Worm (Caenorhabditis elegans) whole organism, midembryonic: ENCODE results near the gene F46B6.5.

Experiments used
- T22C8.4 ChIP-seq: fragments of 200-800 bp; sonication (Bioruptor generic); IDR thresholded peaks from 2 replicates; pipeline ENCODE4 v1.3.6; 2022; ENCODE audit warnings: missing genetic modification characterization, missing compliant biosample characterization
- cog-1 ChIP-seq: sonication (generic microtip); optimal IDR thresholded peaks from 2 replicates; lab custom pipeline; 2016; ENCODE audit warnings: missing genetic modification characterization, missing compliant biosample characterization
- flt-1 ChIP-seq: fragments of 200-800 bp; sonication (Bioruptor generic); IDR thresholded peaks from 2 replicates; pipeline ENCODE4 v1.3.6; 2022; ENCODE audit warnings: missing genetic modification characterization, missing compliant biosample characterization
- klf-2 ChIP-seq: fragments of 200-800 bp; sonication (Bioruptor generic); conservative IDR thresholded peaks from 2 replicates; pipeline ENCODE4 v1.3.6; 2022; ENCODE audit warnings: missing genetic modification reagents, missing genetic modification characterization, missing compliant biosample characterization
- med-1 ChIP-seq: sonication (generic microtip); optimal IDR thresholded peaks from 2 replicates; lab custom pipeline; 2017; ENCODE audit warnings: missing genetic modification characterization, mild to moderate bottlenecking, missing compliant biosample characterization, antibody characterized with exemption, missing genetic modification reagents; ENCODE audit not compliant: insufficient read depth
- ref-1 ChIP-seq: fragments of 200-800 bp; sonication (Bioruptor generic); conservative IDR thresholded peaks from 2 replicates; pipeline ENCODE4 v1.3.6; 2022; ENCODE audit warnings: missing genetic modification reagents, missing genetic modification characterization, missing compliant biosample characterization
- tab-1 ChIP-seq: fragments of 200-800 bp; sonication (Bioruptor generic); IDR thresholded peaks from 2 replicates; pipeline ENCODE4 v1.3.6; 2022; ENCODE audit warnings: missing genetic modification characterization, missing compliant biosample characterization
- ztf-23 ChIP-seq: fragments of 200-800 bp; sonication (Bioruptor generic); IDR thresholded peaks from 2 replicates; pipeline ENCODE4 v1.3.6; 2022; ENCODE audit warnings: missing genetic modification reagents, missing genetic modification characterization, missing compliant biosample characterization
- ztf-29 ChIP-seq: fragments of 200-800 bp; sonication (Bioruptor generic); IDR thresholded peaks from 2 replicates; pipeline ENCODE4 v1.3.6; 2022; ENCODE audit warnings: missing genetic modification reagents, missing genetic modification characterization, missing compliant biosample characterization

The F46B6.5 gene

ce11 chrV:9801965-9802364, 19.1 kb upstream of the F46B6.5 start, which contains the start of gene F46B6.10:
TSS of gene F46B6.10 (minus strand) at chrV:9802065.
- TF ChIP-seq flt-1 = no peak
- TF ChIP-seq cog-1 = no peak
- no peak for TF ChIP-seq T22C8.4

DNA sequence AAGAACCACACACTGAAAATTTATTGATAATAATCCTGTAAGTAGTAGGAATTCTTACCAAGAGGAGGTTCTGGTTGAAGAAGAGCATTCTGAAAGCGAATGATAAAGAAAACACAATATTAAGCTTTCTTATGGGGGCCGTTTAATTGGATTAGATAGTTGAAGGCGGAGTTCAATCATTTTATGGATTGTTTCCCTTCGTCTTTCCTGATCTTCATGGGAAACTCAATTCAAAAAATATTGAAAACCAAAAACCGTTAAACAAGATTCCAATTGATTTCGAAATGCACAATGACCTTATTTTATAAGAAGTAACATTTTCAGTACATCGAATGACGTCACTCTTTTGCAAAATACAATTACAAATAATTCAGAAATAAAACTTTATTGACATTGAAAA, 16.2 kb upstream of the F46B6.5 start, which contains the start of gene F46B6.13:
Gene F46B6.13 (minus strand): TSS at position 101 of the 400 bp plus-strand sequence.
- no peak for TF ChIP-seq T22C8.4
- no peak for TF ChIP-seq med-1 (GFP tag; lab: Kevin White, UChicago)
- TF ChIP-seq cog-1 = no peak
- TF ChIP-seq ztf-23 (GFP tag; lab: Robert Waterston, UW) = no peak
- TF ChIP-seq klf-2 (GFP tag; lab: Robert Waterston, UW) = no peak
- no peak for TF ChIP-seq ref-1 (GFP tag; lab: Robert Waterston, UW)
- TF ChIP-seq tab-1 (GFP tag; lab: Robert Waterston, UW) = no peak
- TF ChIP-seq flt-1 = no peak
- TF ChIP-seq ztf-29 (GFP tag; lab: Robert Waterston, UW) = no peak

- TF ChIP-seq med-1 (GFP tag; lab: Kevin White, UChicago) (no peak), cog-1 (no peak), ztf-23 (GFP tag; lab: Robert Waterston, UW) (no peak), T22C8.4 (no peak), ref-1 (GFP tag; lab: Robert Waterston, UW) (no peak), klf-2 (GFP tag; lab: Robert Waterston, UW) (no peak), ztf-29 (GFP tag; lab: Robert Waterston, UW) (no peak), flt-1 (no peak)
Observed at ce11 chrV:9798212-9798611, 15.3 kb upstream of the F46B6.5 start.

- TF ChIP-seq T22C8.4 (no peak), ztf-29 (GFP tag; lab: Robert Waterston, UW) (no peak), klf-2 (GFP tag; lab: Robert Waterston, UW) (no peak), ref-1 (GFP tag; lab: Robert Waterston, UW) (no peak), flt-1 (no peak), tab-1 (GFP tag; lab: Robert Waterston, UW) (no peak), cog-1 (no peak)
Observed at ce11 chrV:9796562-9796961, 13.7 kb upstream of the F46B6.5 start, which contains the start of gene F46B6.9. TSS of gene F46B6.9 (plus strand) at chrV:9796862.

- no peak for TF ChIP-seq ref-1 (GFP tag; lab: Robert Waterston, UW)
- TF ChIP-seq klf-2 (GFP tag; lab: Robert Waterston, UW) = no peak
- no peak for TF ChIP-seq flt-1
- TF ChIP-seq cog-1 = no peak
- TF ChIP-seq ztf-29 (GFP tag; lab: Robert Waterston, UW) = no peak
- no peak for TF ChIP-seq T22C8.4
- no peak for TF ChIP-seq med-1 (GFP tag; lab: Kevin White, UChicago)
- no peak for TF ChIP-seq tab-1 (GFP tag; lab: Robert Waterston, UW)
- no peak for TF ChIP-seq ztf-23 (GFP tag; lab: Robert Waterston, UW)
Observed at ce11 chrV:9796002-9796401, 13.1 kb upstream of the F46B6.5 start.

DNA sequence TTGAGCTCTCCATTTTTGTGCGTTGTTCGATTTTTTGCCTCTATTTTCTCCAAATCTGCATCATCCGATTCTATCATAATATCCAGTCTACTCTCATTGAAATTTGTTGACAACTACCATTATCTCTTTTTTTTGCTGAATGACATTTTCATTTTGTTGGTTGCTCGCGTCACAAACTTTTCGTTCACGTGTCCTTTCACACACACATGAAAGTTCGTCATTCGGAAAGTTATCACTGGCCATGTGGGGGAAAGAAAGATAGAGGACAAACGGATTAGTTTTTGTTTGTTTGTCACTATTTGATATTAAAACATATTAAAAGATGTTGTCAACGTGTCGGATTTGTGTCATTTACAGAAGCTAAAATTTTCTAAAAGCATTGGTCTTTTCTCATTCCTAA, 12.1 kb upstream of the F46B6.5 start:
- TF ChIP-seq klf-2 (GFP tag; lab: Robert Waterston, UW) (no peak), ztf-23 (GFP tag; lab: Robert Waterston, UW) (no peak), T22C8.4 (no peak), ztf-29 (GFP tag; lab: Robert Waterston, UW) (no peak), med-1 (GFP tag; lab: Kevin White, UChicago) (no peak), cog-1 (no peak), tab-1 (GFP tag; lab: Robert Waterston, UW) (no peak), flt-1 (no peak), ref-1 (GFP tag; lab: Robert Waterston, UW) (no peak)

DNA sequence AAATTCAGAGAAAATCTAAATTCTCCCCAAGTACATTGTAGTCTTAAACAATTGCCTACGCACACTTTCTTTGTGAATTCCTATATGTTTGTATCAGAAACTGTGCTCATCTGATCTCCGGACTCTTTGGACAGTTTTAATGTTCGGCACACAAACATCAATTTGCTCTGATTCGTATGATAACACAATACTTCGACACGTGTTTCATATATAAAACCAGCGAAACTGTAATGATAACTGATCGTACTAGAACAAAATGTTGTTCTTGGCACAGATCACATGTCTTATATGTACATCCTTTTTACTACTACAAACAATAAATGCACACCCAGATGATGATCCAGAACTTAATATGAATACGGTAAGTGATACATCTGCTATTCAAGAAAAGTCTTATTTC, 8.5 kb upstream of the F46B6.5 start, which contains the start of gene lipl-2:
Gene lipl-2 (plus strand): TSS at position 236 of the 400 bp plus-strand sequence.
- TF ChIP-seq ztf-29 (GFP tag; lab: Robert Waterston, UW) (no peak), ztf-23 (GFP tag; lab: Robert Waterston, UW) (no peak), ref-1 (GFP tag; lab: Robert Waterston, UW) (no peak), klf-2 (GFP tag; lab: Robert Waterston, UW) (no peak), tab-1 (GFP tag; lab: Robert Waterston, UW) (no peak), med-1 (GFP tag; lab: Kevin White, UChicago) (no peak), T22C8.4 (no peak), flt-1 (no peak), cog-1 (no peak)

DNA sequence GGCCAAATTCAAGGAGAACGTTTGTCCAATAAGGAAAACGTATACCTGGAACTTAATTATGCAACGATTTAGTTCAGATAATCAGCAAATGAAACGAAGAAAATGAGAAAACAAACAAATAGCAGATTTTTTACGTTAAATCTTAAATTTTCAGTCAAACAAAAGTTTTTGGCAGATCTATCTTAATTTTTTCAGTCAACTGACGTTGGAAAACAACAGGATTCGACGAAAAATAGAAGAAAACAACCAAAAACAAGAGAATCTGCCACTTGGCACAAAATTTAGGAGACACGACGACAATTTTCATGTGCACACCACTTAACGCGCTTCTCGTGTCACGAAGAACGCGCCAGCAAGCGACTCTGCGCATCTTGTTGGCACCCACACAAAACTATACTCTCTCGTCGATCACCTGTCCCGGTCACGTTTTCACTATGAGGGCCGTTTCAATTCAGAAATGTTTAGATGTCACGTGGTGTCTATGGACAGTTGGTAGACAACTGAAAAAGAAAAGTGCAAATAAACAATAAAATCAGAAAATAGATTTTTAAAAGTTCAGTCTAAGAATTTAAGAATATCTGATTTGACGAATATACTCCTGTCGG, 6.9 kb upstream of the F46B6.5 start, which contains the start of gene ztf-7:
Gene ztf-7 (minus strand): TSS at position 51 of the 605 bp plus-strand sequence.
- TF ChIP-seq klf-2 (GFP tag; lab: Robert Waterston, UW) (no peak), med-1 (GFP tag; lab: Kevin White, UChicago) (no peak), tab-1 (GFP tag; lab: Robert Waterston, UW) (no peak), ref-1 (GFP tag; lab: Robert Waterston, UW) (no peak), flt-1 (no peak), T22C8.4 (no peak), ztf-29 (GFP tag; lab: Robert Waterston, UW) (no peak), ztf-23 (GFP tag; lab: Robert Waterston, UW) (no peak), cog-1 (no peak)

DNA sequence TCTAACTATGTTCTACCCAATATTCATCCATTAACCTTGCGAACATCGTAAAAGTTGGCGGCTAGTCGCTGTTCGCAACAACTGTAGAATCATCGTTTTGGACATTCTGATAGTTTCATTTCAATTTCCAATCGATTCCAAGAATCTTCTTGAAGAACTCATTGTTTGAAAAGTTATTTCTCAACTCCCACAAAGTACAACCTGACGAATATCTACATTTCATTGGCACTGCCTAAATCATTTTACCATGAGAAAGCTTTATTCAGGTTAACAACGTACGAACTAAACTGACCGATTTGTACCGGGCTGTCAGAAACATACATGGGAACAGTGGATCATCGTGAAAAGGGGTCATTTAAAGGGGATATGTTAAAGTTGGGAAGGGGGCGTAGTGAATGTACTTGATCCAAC, 3.9 kb upstream of the F46B6.5 start, which contains the start of gene F46B6.6:
Gene F46B6.6 (minus strand): TSS at position 148 of the 411 bp plus-strand sequence.
- no peak for TF ChIP-seq ztf-23 (GFP tag; lab: Robert Waterston, UW)
- no peak for TF ChIP-seq tab-1 (GFP tag; lab: Robert Waterston, UW)
- no peak for TF ChIP-seq cog-1
- no peak for TF ChIP-seq ztf-29 (GFP tag; lab: Robert Waterston, UW)
- no peak for TF ChIP-seq med-1 (GFP tag; lab: Kevin White, UChicago)
- TF ChIP-seq flt-1 = no peak
- no peak for TF ChIP-seq ref-1 (GFP tag; lab: Robert Waterston, UW)

DNA sequence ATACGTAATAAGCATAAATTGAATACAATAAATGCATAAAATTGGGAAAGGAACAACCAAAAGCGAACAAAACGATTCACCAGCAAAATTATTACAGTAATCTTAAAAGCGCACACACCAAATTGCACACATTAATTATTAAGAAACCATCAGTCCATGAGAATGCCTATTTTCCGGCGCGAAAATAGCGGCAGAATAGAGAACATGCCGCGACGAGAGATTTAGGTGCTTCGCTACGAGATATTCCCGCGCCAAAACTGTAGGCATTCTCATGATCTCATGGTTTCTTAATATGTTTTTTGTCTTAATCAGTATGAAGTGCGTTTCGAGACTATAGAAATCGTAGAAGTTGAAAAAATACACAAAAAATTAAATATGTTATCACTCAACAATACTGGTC, 1.3 kb upstream of the F46B6.5 start:
- TF ChIP-seq T22C8.4 (no peak), med-1 (GFP tag; lab: Kevin White, UChicago) (no peak), flt-1 (no peak), klf-2 (GFP tag; lab: Robert Waterston, UW) (no peak), ref-1 (GFP tag; lab: Robert Waterston, UW) (no peak), tab-1 (GFP tag; lab: Robert Waterston, UW) (no peak), ztf-29 (GFP tag; lab: Robert Waterston, UW) (no peak), cog-1 (no peak), ztf-23 (GFP tag; lab: Robert Waterston, UW) (no peak)
